Worm (Caenorhabditis elegans): ENCODE results near the gene srx-43.

ce11 chrV:16024300-16024699 lies 6.5 kb downstream of the srx-43 start, which contains the start of gene T10C6.6:
- no peak for TF ChIP-seq dmd-4 (tag; optimal IDR thresholded peaks at IDR 0.05; ENCODE audit: borderline replicate concordance)
- TF ChIP-seq nhr-11 (tag; optimal IDR thresholded peaks at IDR 0.05): no peak
- no peak for TF ChIP-seq dve-1 (tag; optimal IDR thresholded peaks at IDR 0.05)
- no peak for TF ChIP-seq pqm-1 (tag; optimal IDR thresholded peaks at IDR 0.05)
- TF ChIP-seq ceh-18 (tag; optimal IDR thresholded peaks at IDR 0.05): no peak
